Worm (Caenorhabditis elegans) whole organism, mixed stage, embryonic: ENCODE results near the gene K09B3.1.
A peak's percentile ranks its signal among the peaks of the same experiment; 100 is the strongest.

Source experiments
- M03D4.4 ChIP-seq: sonication (generic microtip); optimal IDR thresholded peaks from 2 replicates; lab custom pipeline; 2017; ENCODE audit warnings: mild to moderate bottlenecking, missing genetic modification characterization, missing compliant biosample characterization
- bed-3 ChIP-seq: fragments of 200-800 bp; sonication (Bioruptor generic); optimal IDR thresholded peaks from 3 replicates; lab custom pipeline; 2018; ENCODE audit warnings: mild to moderate bottlenecking, missing genetic modification characterization, moderate library complexity, missing compliant biosample characterization
- blmp-1 ChIP-seq: fragments of 150-350 bp; optimal IDR thresholded peaks from 2 replicates; lab custom pipeline; 2014; ENCODE audit warnings: missing biosample characterization, missing genetic modification characterization
- ceh-39 ChIP-seq: fragments of 150-350 bp; optimal IDR thresholded peaks from 2 replicates; lab custom pipeline; 2014; ENCODE audit warnings: missing biosample characterization, missing genetic modification characterization
- ceh-43 ChIP-seq: fragments of 200-800 bp; sonication (Bioruptor generic); optimal IDR thresholded peaks from 2 replicates; lab custom pipeline; 2018; ENCODE audit warnings: mild to moderate bottlenecking, missing genetic modification characterization, moderate library complexity, missing compliant biosample characterization
- ceh-83 ChIP-seq: fragments of 200-800 bp; sonication (Bioruptor generic); optimal IDR thresholded peaks from 2 replicates; lab custom pipeline; 2018; ENCODE audit warnings: mild to moderate bottlenecking, missing genetic modification characterization, missing compliant biosample characterization
- ces-1 ChIP-seq: fragments of 150-350 bp; optimal IDR thresholded peaks from 2 replicates; lab custom pipeline; 2014; ENCODE audit warnings: missing biosample characterization, missing genetic modification reagents, missing genetic modification characterization
- cnd-1 ChIP-seq: fragments of 200-800 bp; sonication (Bioruptor generic); optimal IDR thresholded peaks from 2 replicates; lab custom pipeline; 2018; ENCODE audit warnings: mild to moderate bottlenecking, missing genetic modification characterization, missing compliant biosample characterization
- drap-1 ChIP-seq: fragments of 200-800 bp; sonication (Bioruptor generic); optimal IDR thresholded peaks from 3 replicates; lab custom pipeline; 2018; ENCODE audit warnings: mild to moderate bottlenecking, missing genetic modification characterization, missing compliant biosample characterization
- elt-1 ChIP-seq: sonication (generic microtip); optimal IDR thresholded peaks from 2 replicates; lab custom pipeline; 2017; ENCODE audit warnings: missing genetic modification characterization, mild to moderate bottlenecking, missing compliant biosample characterization, antibody characterized with exemption, moderate library complexity, borderline replicate concordance; ENCODE audit not compliant: insufficient read depth
- elt-3 ChIP-seq: fragments of 150-350 bp; optimal IDR thresholded peaks from 2 replicates; lab custom pipeline; 2014; ENCODE audit warnings: missing biosample characterization, missing genetic modification characterization
- ham-2 ChIP-seq: fragments of 200-800 bp; sonication (Bioruptor generic); optimal IDR thresholded peaks from 2 replicates; lab custom pipeline; 2018; ENCODE audit warnings: mild to moderate bottlenecking, missing genetic modification characterization, missing compliant biosample characterization
- hlh-1 ChIP-seq: fragments of 150-350 bp; optimal IDR thresholded peaks from 2 replicates; lab custom pipeline; 2014; ENCODE audit warnings: missing biosample characterization, missing genetic modification reagents, missing genetic modification characterization
- lin-13 ChIP-seq: fragments of 150-350 bp; optimal IDR thresholded peaks from 2 replicates; lab custom pipeline; 2014; ENCODE audit warnings: missing biosample characterization, missing genetic modification characterization
- lin-32 ChIP-seq: fragments of 200-800 bp; sonication (Bioruptor generic); optimal IDR thresholded peaks from 2 replicates; lab custom pipeline; 2018; ENCODE audit warnings: mild to moderate bottlenecking, missing genetic modification characterization, missing compliant biosample characterization
- lsy-2 ChIP-seq: fragments of 150-350 bp; optimal IDR thresholded peaks from 2 replicates; lab custom pipeline; 2014; ENCODE audit warnings: missing biosample characterization, missing genetic modification characterization
- mab-5 ChIP-seq: fragments of 150-350 bp; optimal IDR thresholded peaks from 2 replicates; lab custom pipeline; 2014; ENCODE audit warnings: missing biosample characterization, missing genetic modification characterization
- mep-1 ChIP-seq: fragments of 150-350 bp; optimal IDR thresholded peaks from 2 replicates; lab custom pipeline; 2017; ENCODE audit warnings: missing biosample characterization, missing genetic modification reagents, missing genetic modification characterization, inconsistent platforms
- mls-2 ChIP-seq: sonication (generic microtip); optimal IDR thresholded peaks from 2 replicates; lab custom pipeline; 2016; ENCODE audit warnings: mild to moderate bottlenecking, missing genetic modification characterization, moderate library complexity, missing compliant biosample characterization
- nhr-12 ChIP-seq: fragments of 150-350 bp; optimal IDR thresholded peaks from 2 replicates; lab custom pipeline; 2014; ENCODE audit warnings: missing biosample characterization, missing genetic modification characterization
- nhr-2 ChIP-seq: fragments of 150-350 bp; optimal IDR thresholded peaks from 2 replicates; lab custom pipeline; 2014; ENCODE audit warnings: missing biosample characterization, missing genetic modification characterization
- nhr-237 ChIP-seq: fragments of 150-350 bp; optimal IDR thresholded peaks from 2 replicates; lab custom pipeline; 2014; ENCODE audit warnings: missing biosample characterization, missing genetic modification characterization
- nhr-28 ChIP-seq: fragments of 150-350 bp; optimal IDR thresholded peaks from 2 replicates; lab custom pipeline; 2014; ENCODE audit warnings: missing biosample characterization, missing genetic modification characterization
- nhr-76 ChIP-seq: sonication (generic microtip); optimal IDR thresholded peaks from 2 replicates; lab custom pipeline; 2017; ENCODE audit warnings: missing biosample characterization, missing genetic modification characterization
- pha-4 ChIP-seq: fragments of 150-350 bp; optimal IDR thresholded peaks from 2 replicates; lab custom pipeline; 2018; ENCODE audit warnings: missing biosample characterization, missing genetic modification reagents, missing genetic modification characterization
- sem-2 ChIP-seq: fragments of 200-800 bp; sonication (Bioruptor generic); optimal IDR thresholded peaks from 2 replicates; lab custom pipeline; 2018; ENCODE audit warnings: mild to moderate bottlenecking, missing genetic modification characterization, missing compliant biosample characterization
- snpc-4 ChIP-seq: fragments of 150-350 bp; optimal IDR thresholded peaks from 2 replicates; lab custom pipeline; 2014; ENCODE audit warnings: missing biosample characterization, missing genetic modification characterization
- tbx-8 ChIP-seq: fragments of 200-800 bp; sonication (Bioruptor generic); optimal IDR thresholded peaks from 2 replicates; lab custom pipeline; 2018; ENCODE audit warnings: mild to moderate bottlenecking, missing genetic modification characterization, moderate library complexity, missing compliant biosample characterization
- unc-120 ChIP-seq: sonication (generic microtip); optimal IDR thresholded peaks from 2 replicates; lab custom pipeline; 2017; ENCODE audit warnings: missing genetic modification characterization, missing compliant biosample characterization; ENCODE audit not compliant: poor library complexity, severe bottlenecking
- unc-39 ChIP-seq: fragments of 150-350 bp; optimal IDR thresholded peaks from 2 replicates; lab custom pipeline; 2014; ENCODE audit warnings: missing biosample characterization, missing genetic modification characterization
- unc-62 ChIP-seq: fragments of 150-350 bp; optimal IDR thresholded peaks from 2 replicates; lab custom pipeline; 2014; ENCODE audit warnings: missing biosample characterization, missing genetic modification reagents, missing genetic modification characterization
- zip-8 ChIP-seq: fragments of 150-350 bp; optimal IDR thresholded peaks from 2 replicates; lab custom pipeline; 2014; ENCODE audit warnings: missing biosample characterization, missing genetic modification characterization
- ztf-11 ChIP-seq: fragments of 150-350 bp; optimal IDR thresholded peaks from 2 replicates; lab custom pipeline; 2014; ENCODE audit warnings: missing biosample characterization, missing genetic modification characterization

Gene K09B3.1

ce11 chrIV:3825388-3825787 lies 30.9 kb downstream of the K09B3.1 start:
- TF ChIP-seq elt-1 (peak; percentile 84), mep-1 (tag; lab: Kevin White, UChicago) (no peak), nhr-237 (tag; lab: Kevin White, UChicago) (no peak), zip-8 (tag; lab: Kevin White, UChicago) (no peak), cnd-1 (tag; lab: Kevin White, UChicago) (no peak), unc-62 (peak; percentile 66), ham-2 (peak; percentile 31), hlh-1 (peak; percentile 56), mls-2 (tag; lab: Kevin White, UChicago) (no peak), nhr-2 (tag; lab: Kevin White, UChicago) (peak; percentile 4)

- no peak for TF ChIP-seq ces-1 (GFP tag; lab: Kevin White, UChicago)
- peak; percentile 66 for TF ChIP-seq elt-1
- TF ChIP-seq, all 35 proteins: peak for 1
Measured at ce11 chrIV:3826590-3827128, 32.1 kb downstream of the K09B3.1 start, which contains the start of gene F28F9.3. Gene F28F9.3, plus strand, starts transcription at chrIV:3826890.

- TF ChIP-seq nhr-12 (tag; lab: Kevin White, UChicago) (no peak), blmp-1 (tag; lab: Kevin White, UChicago) (peak; percentile 78), unc-62 (peak; percentile 27)
- TF ChIP-seq, all 35 proteins: peak for 2
Measured at ce11 chrIV:3827724-3828123, 33.2 kb downstream of the K09B3.1 start.

ce11 chrIV:3832040-3832439 lies 37.5 kb downstream of the K09B3.1 start:
- TF ChIP-seq unc-62, result no peak
- no peak for TF ChIP-seq tbx-8 (GFP tag; lab: Kevin White, UChicago)
- TF ChIP-seq lin-13, result no peak
- no peak for TF ChIP-seq nhr-28 (tag; lab: Kevin White, UChicago)
- TF ChIP-seq hlh-1, result no peak
- no peak for TF ChIP-seq ceh-39
- TF ChIP-seq ham-2, result no peak
- no peak for TF ChIP-seq bed-3 (GFP tag; lab: Kevin White, UChicago)
- no peak for TF ChIP-seq pha-4 (tag; lab: Kevin White, UChicago)
- no peak for TF ChIP-seq mep-1 (tag; lab: Kevin White, UChicago)

- TF ChIP-seq cnd-1 (tag; lab: Kevin White, UChicago), result no peak
- no peak for TF ChIP-seq bed-3 (GFP tag; lab: Kevin White, UChicago)
- TF ChIP-seq ham-2, result no peak
- TF ChIP-seq sem-2 (GFP tag; lab: Kevin White, UChicago), result no peak
- no peak for TF ChIP-seq nhr-12 (tag; lab: Kevin White, UChicago)
- no peak for TF ChIP-seq snpc-4 (tag; lab: Kevin White, UChicago)
- TF ChIP-seq elt-3, result no peak
- TF ChIP-seq lin-32, result no peak
- TF ChIP-seq ztf-11 (tag; lab: Kevin White, UChicago), result no peak
- no peak for TF ChIP-seq ceh-83 (GFP tag; lab: Kevin White, UChicago)
- TF ChIP-seq nhr-76 (tag; lab: Kevin White, UChicago), result no peak
- no peak for TF ChIP-seq unc-62
- TF ChIP-seq lin-13, result no peak
- TF ChIP-seq unc-39 (tag; lab: Kevin White, UChicago), result no peak
- TF ChIP-seq nhr-28 (tag; lab: Kevin White, UChicago), result no peak
- no peak for TF ChIP-seq mep-1 (tag; lab: Kevin White, UChicago)
- TF ChIP-seq ceh-39, result no peak
- no peak for TF ChIP-seq ceh-43
Measured at ce11 chrIV:3833778-3834177, 39.2 kb downstream of the K09B3.1 start.

ce11 chrIV:3835065-3835464 lies 40.5 kb downstream of the K09B3.1 start, which contains the start of gene cal-3:
Gene cal-3, minus strand, starts transcription at chrIV:3835165.
- TF ChIP-seq M03D4.4 (tag; lab: Kevin White, UChicago), result no peak
- TF ChIP-seq mep-1 (tag; lab: Kevin White, UChicago), result no peak
- TF ChIP-seq drap-1, result no peak
- TF ChIP-seq nhr-28 (tag; lab: Kevin White, UChicago), result no peak
- no peak for TF ChIP-seq unc-120 (tag; lab: Kevin White, UChicago)
- TF ChIP-seq nhr-12 (tag; lab: Kevin White, UChicago), result no peak
- TF ChIP-seq mab-5 (tag; lab: Kevin White, UChicago), result no peak
- TF ChIP-seq ces-1 (GFP tag; lab: Kevin White, UChicago), result no peak
- no peak for TF ChIP-seq hlh-1
- TF ChIP-seq sem-2 (GFP tag; lab: Kevin White, UChicago), result no peak
- no peak for TF ChIP-seq lin-13
- TF ChIP-seq lsy-2 (tag; lab: Kevin White, UChicago), result no peak
- TF ChIP-seq ham-2, result no peak
- TF ChIP-seq ceh-39, result no peak
- TF ChIP-seq pha-4 (tag; lab: Kevin White, UChicago), result no peak
- TF ChIP-seq mls-2 (tag; lab: Kevin White, UChicago), result no peak
